Fruit fly (Drosophila melanogaster): Measurements from ENCODE around the gene CG5412.

DNA sequence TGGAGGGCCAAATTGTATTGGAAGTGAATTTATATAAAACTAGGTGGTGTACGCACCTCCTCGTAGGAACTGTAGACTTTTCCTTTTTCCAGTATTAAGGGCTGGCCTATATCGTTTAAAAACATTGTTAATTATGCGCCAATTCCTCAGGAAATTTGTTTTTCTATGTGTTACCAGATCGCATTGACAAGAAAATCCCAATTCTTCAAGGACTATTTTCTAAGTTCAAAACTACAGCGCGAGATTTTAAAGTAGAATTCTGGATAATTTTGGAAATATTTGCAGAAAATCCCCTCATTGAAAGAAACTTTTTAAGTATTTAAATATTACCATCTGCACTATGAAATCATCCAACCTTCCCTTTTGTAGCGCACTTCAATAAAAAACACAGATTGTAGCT, 4.5 kb downstream of the CG5412 start, which contains the start of gene CG34008:
- TF ChIP-seq psq (optimal IDR thresholded peaks at IDR 0.05) (no peak), ttk (optimal IDR thresholded peaks at IDR 0.05) (no peak), insv (optimal IDR thresholded peaks at IDR 0.05) (no peak), Myc (optimal IDR thresholded peaks at IDR 0.05) (no peak), h (optimal IDR thresholded peaks at IDR 0.05) (no peak)
